Fruit fly (Drosophila melanogaster) whole organism, wandering third instar larva: Measurements from ENCODE around the gene GramD1B.
A peak's percentile ranks its signal among the peaks of the same experiment; 100 is the strongest.

Source experiments
- Abd-B ChIP-seq: fragments of >200 bp; optimal IDR thresholded peaks from 2 replicates; lab custom pipeline; 2017; ENCODE audit warnings: missing biosample characterization, missing genetic modification characterization
- CG32264 ChIP-seq: fragments of 200-800 bp; sonication (Bioruptor generic); optimal IDR thresholded peaks from 2 replicates; lab custom pipeline; 2016; ENCODE audit warnings: missing biosample characterization, missing genetic modification characterization
- CG9705 ChIP-seq: fragments of 200-800 bp; sonication (Bioruptor generic); optimal IDR thresholded peaks from 2 replicates; lab custom pipeline; 2018; ENCODE audit warnings: missing biosample characterization, mild to moderate bottlenecking, missing genetic modification characterization
- CrebA ChIP-seq: fragments of 200-800 bp; sonication (Bioruptor generic); optimal IDR thresholded peaks from 2 replicates; lab custom pipeline; 2016; ENCODE audit warnings: missing biosample characterization, mild to moderate bottlenecking, missing genetic modification characterization, borderline replicate concordance
- Dfd ChIP-seq: fragments of >200 bp; optimal IDR thresholded peaks from 2 replicates; lab custom pipeline; 2017; ENCODE audit warnings: missing biosample characterization, missing genetic modification characterization
- GATAd ChIP-seq: sonication (Bioruptor generic); optimal IDR thresholded peaks from 2 replicates; lab custom pipeline; 2016; ENCODE audit warnings: missing biosample characterization, missing genetic modification characterization
- HLH106 ChIP-seq: fragments of 200-800 bp; optimal IDR thresholded peaks from 3 replicates; lab custom pipeline; 2019; ENCODE audit warnings: missing biosample characterization, mild to moderate bottlenecking, missing genetic modification characterization, moderate library complexity
- Hnf4 ChIP-seq: fragments of 200-800 bp; sonication (Bioruptor generic); optimal IDR thresholded peaks from 2 replicates; lab custom pipeline; 2016; ENCODE audit warnings: missing biosample characterization, mild to moderate bottlenecking, missing genetic modification characterization
- Hr78 ChIP-seq: fragments of >200 bp; optimal IDR thresholded peaks from 2 replicates; lab custom pipeline; 2017; ENCODE audit warnings: missing biosample characterization, missing genetic modification characterization
- Hr83 ChIP-seq: fragments of 200-300 bp; sonication (Bioruptor generic); optimal IDR thresholded peaks from 2 replicates; lab custom pipeline; 2016; ENCODE audit warnings: missing biosample characterization, mild to moderate bottlenecking, missing genetic modification characterization, moderate library complexity; ENCODE audit not compliant: poor library complexity, severe bottlenecking
- Jra ChIP-seq: sonication (Bioruptor generic); optimal IDR thresholded peaks from 2 replicates; lab custom pipeline; 2016; ENCODE audit warnings: missing biosample characterization, missing genetic modification characterization
- Mio ChIP-seq: sonication (Bioruptor generic); optimal IDR thresholded peaks from 2 replicates; lab custom pipeline; 2016; ENCODE audit warnings: missing biosample characterization, missing genetic modification characterization
- N ChIP-seq: fragments of >200 bp; optimal IDR thresholded peaks from 2 replicates; lab custom pipeline; 2018; ENCODE audit warnings: missing biosample characterization, missing external identifiers, missing genetic modification characterization
- Rel ChIP-seq, 2 experiments: fragments of 200-800 bp; sonication (Bioruptor generic) in 1 of 2; optimal IDR thresholded peaks; 2 replicates in 1 of 2; 3 replicates in 1 of 2; lab custom pipeline; 2016 to 2019; ENCODE audit warnings: mild to moderate bottlenecking in 2 of 2, missing biosample characterization in 2 of 2, missing genetic modification characterization in 2 of 2, moderate library complexity in 1 of 2
- Sp1 ChIP-seq: fragments of 200-800 bp; sonication (Bioruptor generic); optimal IDR thresholded peaks from 3 replicates; lab custom pipeline; 2019; ENCODE audit warnings: missing biosample characterization, mild to moderate bottlenecking, missing genetic modification characterization, moderate library complexity
- Vsx2 ChIP-seq: fragments of 200-300, 225-300 bp; sonication (Bioruptor generic); optimal IDR thresholded peaks from 2 replicates; lab custom pipeline; 2018; ENCODE audit warnings: missing biosample characterization, missing genetic modification characterization; ENCODE audit not compliant: partially characterized antibody
- br ChIP-seq: fragments of 200-800 bp; sonication (Bioruptor generic); optimal IDR thresholded peaks from 2 replicates; lab custom pipeline; 2016; ENCODE audit warnings: missing biosample characterization, missing genetic modification characterization
- brk ChIP-seq: fragments of 200-800 bp; sonication (Bioruptor generic); optimal IDR thresholded peaks from 2 replicates; lab custom pipeline; 2016; ENCODE audit warnings: missing biosample characterization, mild to moderate bottlenecking, missing genetic modification characterization
- dl ChIP-seq, 2 experiments: fragments of 175-275, 200-275 bp in 1 of 2; fragments of 200-275 bp in 1 of 2; sonication (Bioruptor generic); optimal IDR thresholded peaks; lab custom pipeline; 2018; ENCODE audit warnings: mild to moderate bottlenecking in 2 of 2, missing biosample characterization in 2 of 2, missing genetic modification characterization in 2 of 2, moderate library complexity in 2 of 2; ENCODE audit not compliant: partially characterized antibody in 2 of 2, insufficient read depth in 1 of 2
- dsf ChIP-seq: sonication (Bioruptor generic); optimal IDR thresholded peaks from 2 replicates; lab custom pipeline; 2016; ENCODE audit warnings: missing biosample characterization, missing genetic modification characterization, borderline replicate concordance
- ey ChIP-seq: fragments of 200-800 bp; sonication (Bioruptor generic); optimal IDR thresholded peaks from 2 replicates; lab custom pipeline; 2016; ENCODE audit warnings: missing biosample characterization, missing genetic modification characterization
- foxo ChIP-seq, 2 experiments: fragments of 200-800 bp; sonication (Bioruptor generic); optimal IDR thresholded peaks; 2 replicates in 1 of 2; 3 replicates in 1 of 2; lab custom pipeline; 2016 to 2017; ENCODE audit warnings: missing biosample characterization in 2 of 2, missing genetic modification characterization in 2 of 2
- fru ChIP-seq: fragments of 200-800 bp; sonication (Bioruptor generic); optimal IDR thresholded peaks from 3 replicates; lab custom pipeline; 2016; ENCODE audit warnings: missing biosample characterization, mild to moderate bottlenecking, missing genetic modification characterization
- h ChIP-seq: fragments of 200-800 bp; sonication (Bioruptor generic); optimal IDR thresholded peaks from 3 replicates; lab custom pipeline; 2016; ENCODE audit warnings: missing biosample characterization, mild to moderate bottlenecking, missing genetic modification characterization
- jim ChIP-seq: fragments of 175-275, 200-325 bp; sonication (Bioruptor generic); optimal IDR thresholded peaks from 2 replicates; lab custom pipeline; 2016; ENCODE audit warnings: missing biosample characterization, mild to moderate bottlenecking, missing genetic modification characterization
- lola ChIP-seq: fragments of >200 bp; optimal IDR thresholded peaks from 2 replicates; lab custom pipeline; 2017; ENCODE audit warnings: missing biosample characterization, missing genetic modification characterization
- psq ChIP-seq: fragments of 200-800 bp; sonication (Bioruptor generic); optimal IDR thresholded peaks from 3 replicates; lab custom pipeline; 2017; ENCODE audit warnings: missing biosample characterization, mild to moderate bottlenecking, missing genetic modification characterization, moderate library complexity
- rgr ChIP-seq: fragments of 200-800 bp; sonication (Bioruptor generic); optimal IDR thresholded peaks from 3 replicates; lab custom pipeline; 2016; ENCODE audit warnings: missing biosample characterization, mild to moderate bottlenecking, missing genetic modification characterization
- sage ChIP-seq: fragments of 200-800 bp; sonication (Bioruptor generic); optimal IDR thresholded peaks from 2 replicates; lab custom pipeline; 2016; ENCODE audit warnings: missing biosample characterization, mild to moderate bottlenecking, missing genetic modification characterization
- sv ChIP-seq: fragments of 200-800 bp; sonication (Bioruptor generic); optimal IDR thresholded peaks from 3 replicates; lab custom pipeline; 2016; ENCODE audit warnings: missing biosample characterization, missing genetic modification characterization
- tai ChIP-seq: sonication (Bioruptor generic); optimal IDR thresholded peaks from 2 replicates; lab custom pipeline; 2016; ENCODE audit warnings: missing biosample characterization, missing genetic modification characterization
- woc ChIP-seq: sonication (Bioruptor generic); optimal IDR thresholded peaks from 2 replicates; lab custom pipeline; 2016; ENCODE audit warnings: missing biosample characterization, mild to moderate bottlenecking, missing genetic modification characterization

The GramD1B gene

dm6 chr2L:3376684-3377086, 3.5 kb upstream of the GramD1B start, which contains the start of the genes CG9662 and Ptpa (continued):
- no peak for TF ChIP-seq CrebA
- peak; percentile 73 for TF ChIP-seq rgr (GFP tag; lab: Kevin White, UChicago)
- peak; percentile 0 for TF ChIP-seq jim (GFP tag; lab: Kevin White, UChicago)

- no peak for TF ChIP-seq jim (GFP tag; lab: Kevin White, UChicago)
- no peak for TF ChIP-seq GATAd (GFP tag; lab: Kevin White, UChicago)
Measured at dm6 chr2L:3375611-3376010, 2.4 kb upstream of the GramD1B start, which contains the start of gene CG15412. TSS of gene CG15412 (minus strand) at chr2L:3375711.

dm6 chr2L:3372483-3372929, 666 bp downstream of the GramD1B start:
- TF ChIP-seq fru, result peak; percentile 19
- TF ChIP-seq br (GFP tag; lab: Kevin White, UChicago), result no peak
- TF ChIP-seq Hnf4 (GFP tag; lab: Kevin White, UChicago), result peak; percentile 12
- peak in 1 of 2 experiments; percentile 10 for TF ChIP-seq foxo (GFP tag; optimal IDR thresholded peaks at IDR 0.05; lab: Kevin White, UChicago)
- TF ChIP-seq HLH106 (tag; lab: Kevin White, UChicago), result peak; percentile 31
- TF ChIP-seq psq (GFP tag; lab: Kevin White, UChicago), result peak; percentile 13
- TF ChIP-seq, all 38 proteins: peak for 5

- no peak for TF ChIP-seq N
- no peak for TF ChIP-seq Rel (GFP tag; optimal IDR thresholded peaks at IDR 0.05; lab: Kevin White, UChicago)
- TF ChIP-seq Rel (tag; optimal IDR thresholded peaks at IDR 0.05; lab: Kevin White, UChicago), result peak; percentile 94
Measured at dm6 chr2L:3371776-3372383, 1.3 kb downstream of the GramD1B start.

- TF ChIP-seq Jra (no peak), sage (no peak), Hnf4 (GFP tag; lab: Kevin White, UChicago) (no peak), br (GFP tag; lab: Kevin White, UChicago) (no peak), dsf (GFP tag; lab: Kevin White, UChicago) (no peak), Vsx2 (GFP tag; lab: Kevin White, UChicago) (no peak), fru (no peak), GATAd (GFP tag; lab: Kevin White, UChicago) (no peak), Hr78 (GFP tag; lab: Kevin White, UChicago) (no peak), Hr83 (GFP tag; lab: Kevin White, UChicago) (no peak), tai (GFP tag; lab: Kevin White, UChicago) (no peak), Dfd (no peak), dl (GFP tag; optimal IDR thresholded peaks at IDR 0.05; lab: Kevin White, UChicago; ENCODE audit: insufficient read depth in 1 of 2, partially characterized antibody in 2 of 2) (no peak), psq (GFP tag; lab: Kevin White, UChicago) (no peak), ey (GFP tag; lab: Kevin White, UChicago) (no peak), sv (no peak)
- TF ChIP-seq, all 38 proteins: peak for 0
Measured at dm6 chr2L:3371340-3371739, 1.8 kb downstream of the GramD1B start.

dm6 chr2L:3370920-3371319, 2.3 kb downstream of the GramD1B start:
- TF ChIP-seq sage, result no peak
- TF ChIP-seq rgr (GFP tag; lab: Kevin White, UChicago), result no peak
- TF ChIP-seq Mio (GFP tag; lab: Kevin White, UChicago), result no peak
- TF ChIP-seq CG32264, result no peak
- TF ChIP-seq N, result no peak
- TF ChIP-seq Abd-B, result no peak
- TF ChIP-seq lola (GFP tag; lab: Kevin White, UChicago), result no peak
- TF ChIP-seq brk (GFP tag; lab: Kevin White, UChicago), result no peak
- TF ChIP-seq CG9705, result no peak
- no peak for TF ChIP-seq Rel (GFP tag; optimal IDR thresholded peaks at IDR 0.05; lab: Kevin White, UChicago)
- no peak for TF ChIP-seq Rel (tag; optimal IDR thresholded peaks at IDR 0.05; lab: Kevin White, UChicago)
- no peak for TF ChIP-seq dl (GFP tag; optimal IDR thresholded peaks at IDR 0.05; lab: Kevin White, UChicago; ENCODE audit: insufficient read depth in 1 of 2, partially characterized antibody in 2 of 2)
- TF ChIP-seq Sp1 (GFP tag; lab: Kevin White, UChicago), result no peak
- TF ChIP-seq woc (GFP tag; lab: Kevin White, UChicago), result no peak
- no peak for TF ChIP-seq h (GFP tag; lab: Kevin White, UChicago)
- TF ChIP-seq fru, result no peak
- TF ChIP-seq foxo (GFP tag; optimal IDR thresholded peaks at IDR 0.05; lab: Kevin White, UChicago), result no peak
- TF ChIP-seq, all 38 proteins: peak for 0
